Fruit fly (Drosophila melanogaster): Measurements from ENCODE around the gene CG7024.

The CG7024 gene

dm6 chrX:4702804-4703414 lies 2.2 kb upstream of the CG7024 start:
- TF ChIP-seq ttk (optimal IDR thresholded peaks at IDR 0.05) (no peak), Myc (optimal IDR thresholded peaks at IDR 0.05) (no peak), psq (optimal IDR thresholded peaks at IDR 0.05) (no peak), Sin3A (optimal IDR thresholded peaks at IDR 0.05) (no peak), insv (optimal IDR thresholded peaks at IDR 0.05) (no peak), h (optimal IDR thresholded peaks at IDR 0.05) (no peak)

- TF ChIP-seq h (optimal IDR thresholded peaks at IDR 0.05) (no peak), ttk (optimal IDR thresholded peaks at IDR 0.05) (no peak), insv (optimal IDR thresholded peaks at IDR 0.05) (no peak), psq (optimal IDR thresholded peaks at IDR 0.05) (no peak), Myc (optimal IDR thresholded peaks at IDR 0.05) (no peak), Sin3A (optimal IDR thresholded peaks at IDR 0.05) (no peak)
Observed at dm6 chrX:4707237-4708066, 2.3 kb downstream of the CG7024 start, which contains the start of gene Proc-R. Gene Proc-R (plus strand): TSS chrX:4707916.
